Fruit fly (Drosophila melanogaster) S2 (cell line): ENCODE results near the gene Noa36.

ENCODE experiments used
- CG8478 ChIP-seq: fragments of >200 bp; optimal IDR thresholded peaks from 2 replicates; lab custom pipeline; 2018
- CTCF ChIP-seq, 2 experiments: fragments of >200 bp; optimal IDR thresholded peaks; 2 replicates each; lab custom pipeline; 2018

DNA sequence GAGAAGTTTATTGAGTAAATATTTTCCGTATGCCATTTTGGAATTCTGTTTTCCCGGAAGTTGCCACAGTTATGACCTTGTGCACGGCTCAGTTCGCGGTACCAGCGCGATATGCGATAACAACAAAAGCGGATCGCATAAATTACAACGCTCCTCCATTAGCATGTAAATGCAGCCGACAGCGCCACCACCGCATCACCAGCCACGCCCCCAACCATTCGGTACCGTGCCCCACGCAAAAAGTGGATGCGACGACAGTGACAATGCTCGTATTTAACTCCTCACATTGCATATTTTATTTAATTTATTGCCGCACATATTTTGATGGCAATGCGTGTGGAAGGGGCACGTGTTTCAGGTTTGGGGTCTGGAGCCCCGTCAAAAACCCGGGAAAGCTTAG is 24.0 kb upstream of the Noa36 start:
- TF ChIP-seq CTCF (optimal IDR thresholded peaks at IDR 0.05; lab: Kevin White, UChicago) (no peak), CG8478 (lab: Kevin White, UChicago) (no peak)
